Worm (Caenorhabditis elegans) whole organism, young adult: Measurements from ENCODE around the gene srbc-66.

Source experiments
- B0336.3 ChIP-seq: fragments of 200-800 bp; sonication (Bioruptor generic); IDR thresholded peaks from 2 replicates; pipeline ENCODE4 v1.3.6; 2022; ENCODE audit warnings: missing genetic modification characterization, missing compliant biosample characterization
- C06A6.2 ChIP-seq: fragments of 200-800 bp; sonication (Bioruptor generic); conservative IDR thresholded peaks from 2 replicates; pipeline ENCODE4 v1.3.6; 2022; ENCODE audit warnings: missing genetic modification characterization, missing compliant biosample characterization
- F22D6.2 ChIP-seq: sonication (generic microtip); optimal IDR thresholded peaks from 2 replicates; lab custom pipeline; 2016; ENCODE audit warnings: mild to moderate bottlenecking, missing genetic modification characterization, missing compliant biosample characterization
- F39B2.1 ChIP-seq: fragments of 200-800 bp; sonication (Bioruptor generic); IDR thresholded peaks from 2 replicates; pipeline ENCODE4 v1.3.6; 2022; ENCODE audit warnings: missing genetic modification reagents, missing genetic modification characterization, missing compliant biosample characterization
- F57A8.1 ChIP-seq: fragments of 200-800 bp; sonication (Bioruptor generic); optimal IDR thresholded peaks from 2 replicates; lab custom pipeline; 2018; ENCODE audit warnings: mild to moderate bottlenecking, missing genetic modification characterization, moderate library complexity, missing compliant biosample characterization
- T26A5.8 ChIP-seq: sonication (generic microtip); optimal IDR thresholded peaks from 2 replicates; lab custom pipeline; 2016; ENCODE audit warnings: missing genetic modification characterization, missing compliant biosample characterization
- Y53F4B.3 ChIP-seq: fragments of 200-800 bp; sonication (Bioruptor generic); IDR thresholded peaks from 2 replicates; pipeline ENCODE4 v1.3.6; 2022; ENCODE audit warnings: missing genetic modification reagents, missing genetic modification characterization, missing compliant biosample characterization
- Y79H2A.3 ChIP-seq: fragments of 200-800 bp; sonication (Bioruptor generic); conservative IDR thresholded peaks from 2 replicates; pipeline ENCODE4 v1.3.6; 2022; ENCODE audit warnings: missing genetic modification reagents, missing genetic modification characterization, missing compliant biosample characterization
- Y95B8A.8 ChIP-seq: fragments of 200-800 bp; sonication (Bioruptor generic); IDR thresholded peaks from 2 replicates; pipeline ENCODE4 v1.3.6; 2022; ENCODE audit warnings: missing genetic modification reagents, missing genetic modification characterization, missing compliant biosample characterization
- ama-1 ChIP-seq, 3 experiments: fragments of 150-350 bp in 1 of 3; sonication (generic microtip) in 2 of 3; optimal IDR thresholded peaks; 2 replicates each; lab custom pipeline; 2014 to 2018; ENCODE audit warnings: missing biosample characterization in 2 of 3, missing genetic modification characterization in 2 of 3, missing genetic modification reagents in 2 of 3
- atf-7 ChIP-seq: sonication (generic microtip); optimal IDR thresholded peaks from 2 replicates; lab custom pipeline; 2017; ENCODE audit warnings: mild to moderate bottlenecking, missing genetic modification characterization, missing compliant biosample characterization
- attf-3 ChIP-seq: fragments of 200-800 bp; sonication (Bioruptor generic); conservative IDR thresholded peaks from 2 replicates; pipeline ENCODE4 v1.3.6; 2022; ENCODE audit warnings: missing genetic modification reagents, missing genetic modification characterization, missing compliant biosample characterization
- bed-1 ChIP-seq: fragments of 200-800 bp; sonication (Bioruptor generic); IDR thresholded peaks from 2 replicates; pipeline ENCODE4 v1.3.6; 2022; ENCODE audit warnings: missing genetic modification reagents, missing genetic modification characterization, missing compliant biosample characterization
- bed-2 ChIP-seq: fragments of 200-800 bp; sonication (Bioruptor generic); IDR thresholded peaks from 2 replicates; pipeline ENCODE4 v1.3.6; 2022; ENCODE audit warnings: missing genetic modification reagents, missing genetic modification characterization, missing compliant biosample characterization
- ccch-3 ChIP-seq: fragments of 200-800 bp; sonication (Bioruptor generic); optimal IDR thresholded peaks from 2 replicates; lab custom pipeline; 2018; ENCODE audit warnings: mild to moderate bottlenecking, missing genetic modification characterization, missing compliant biosample characterization
- ceh-27 ChIP-seq: fragments of 200-800 bp; sonication (Bioruptor generic); optimal IDR thresholded peaks from 2 replicates; lab custom pipeline; 2018; ENCODE audit warnings: mild to moderate bottlenecking, missing genetic modification characterization, moderate library complexity, missing compliant biosample characterization
- ceh-40 ChIP-seq: fragments of 200-800 bp; sonication (Bioruptor generic); IDR thresholded peaks from 2 replicates; pipeline ENCODE4 v1.3.6; 2022; ENCODE audit warnings: missing genetic modification characterization, missing compliant biosample characterization
- ceh-58 ChIP-seq: fragments of 200-800 bp; sonication (Bioruptor generic); IDR thresholded peaks from 2 replicates; pipeline ENCODE4 v1.3.6; 2022; ENCODE audit warnings: missing genetic modification characterization, missing compliant biosample characterization
- chd-7 ChIP-seq: sonication (generic microtip); optimal IDR thresholded peaks from 2 replicates; lab custom pipeline; 2016; ENCODE audit warnings: mild to moderate bottlenecking, missing genetic modification characterization, moderate library complexity, missing compliant biosample characterization
- dpff-1 ChIP-seq: sonication (generic microtip); optimal IDR thresholded peaks from 2 replicates; lab custom pipeline; 2017; ENCODE audit warnings: mild to moderate bottlenecking, missing genetic modification characterization, missing compliant biosample characterization
- gei-17 ChIP-seq: fragments of 200-800 bp; sonication (Bioruptor generic); optimal IDR thresholded peaks from 2 replicates; lab custom pipeline; 2018; ENCODE audit warnings: mild to moderate bottlenecking, missing genetic modification characterization, missing compliant biosample characterization
- him-1 ChIP-seq: sonication (generic microtip); optimal IDR thresholded peaks from 2 replicates; lab custom pipeline; 2016; ENCODE audit warnings: missing genotype, missing genetic modification reagents, missing genetic modification characterization, missing compliant biosample characterization
- lin-35 ChIP-seq, 3 experiments: fragments of 150-350 bp in 2 of 3; sonication (generic microtip) in 1 of 3; optimal IDR thresholded peaks; 2 replicates each; lab custom pipeline; 2014 to 2018; ENCODE audit warnings: missing biosample characterization in 3 of 3, missing genetic modification characterization in 3 of 3, missing genetic modification reagents in 3 of 3
- lsl-1 ChIP-seq: fragments of 200-800 bp; sonication (Bioruptor generic); optimal IDR thresholded peaks from 2 replicates; lab custom pipeline; 2018; ENCODE audit warnings: mild to moderate bottlenecking, missing genetic modification characterization, moderate library complexity, missing compliant biosample characterization
- madf-10 ChIP-seq: sonication (generic microtip); optimal IDR thresholded peaks from 2 replicates; lab custom pipeline; 2016; ENCODE audit warnings: mild to moderate bottlenecking, missing genetic modification characterization, missing compliant biosample characterization
- madf-3 ChIP-seq: fragments of 200-800 bp; sonication (Bioruptor generic); IDR thresholded peaks from 2 replicates; pipeline ENCODE4 v1.3.6; 2022; ENCODE audit warnings: missing genetic modification reagents, missing genetic modification characterization, missing compliant biosample characterization
- mxl-1 ChIP-seq: sonication (generic microtip); optimal IDR thresholded peaks from 2 replicates; lab custom pipeline; 2016; ENCODE audit warnings: missing genetic modification characterization, missing compliant biosample characterization
- nfya-2 ChIP-seq: fragments of 200-800 bp; sonication (Bioruptor generic); IDR thresholded peaks from 2 replicates; pipeline ENCODE4 v1.3.6; 2022; ENCODE audit warnings: missing genetic modification reagents, missing genetic modification characterization, missing compliant biosample characterization
- nhr-179 ChIP-seq: sonication (generic microtip); optimal IDR thresholded peaks from 2 replicates; lab custom pipeline; 2016; ENCODE audit warnings: mild to moderate bottlenecking, missing genetic modification characterization, missing compliant biosample characterization
- nhr-27 ChIP-seq: fragments of 200-800 bp; sonication (Bioruptor generic); optimal IDR thresholded peaks from 2 replicates; lab custom pipeline; 2018; ENCODE audit warnings: mild to moderate bottlenecking, missing genetic modification characterization, moderate library complexity, missing compliant biosample characterization
- rec-8 ChIP-seq, 2 experiments: sonication (generic microtip); optimal IDR thresholded peaks; 2 replicates each; lab custom pipeline; 2016; ENCODE audit warnings: mild to moderate bottlenecking in 2 of 2, missing genetic modification characterization in 2 of 2, missing genetic modification reagents in 2 of 2, missing genotype in 2 of 2, missing biosample characterization in 1 of 2, missing compliant biosample characterization in 1 of 2, moderate library complexity in 1 of 2
- repo-1 ChIP-seq: sonication (generic microtip); optimal IDR thresholded peaks from 2 replicates; lab custom pipeline; 2017; ENCODE audit warnings: mild to moderate bottlenecking, missing genetic modification characterization, missing compliant biosample characterization
- snpc-3.4 ChIP-seq: sonication (generic microtip); optimal IDR thresholded peaks from 2 replicates; lab custom pipeline; 2017; ENCODE audit warnings: missing genetic modification characterization, mild to moderate bottlenecking, missing compliant biosample characterization, antibody characterized with exemption, moderate library complexity, missing genotype, missing genetic modification reagents
- tbx-9 ChIP-seq: sonication (generic microtip); optimal IDR thresholded peaks from 2 replicates; lab custom pipeline; 2016; ENCODE audit warnings: borderline replicate concordance, missing genetic modification characterization, inconsistent platforms, missing compliant biosample characterization
- unc-130 ChIP-seq: sonication (generic microtip); optimal IDR thresholded peaks from 2 replicates; lab custom pipeline; 2016; ENCODE audit warnings: missing genetic modification reagents, missing genetic modification characterization, missing compliant biosample characterization
- zfh-2 ChIP-seq: fragments of 200-800 bp; sonication (Bioruptor generic); conservative IDR thresholded peaks from 2 replicates; pipeline ENCODE4 v1.3.6; 2022; ENCODE audit warnings: missing genetic modification reagents, missing genetic modification characterization, missing compliant biosample characterization
- ztf-18 ChIP-seq: sonication (generic microtip); optimal IDR thresholded peaks from 2 replicates; lab custom pipeline; 2016; ENCODE audit warnings: missing genotype, mild to moderate bottlenecking, missing genetic modification characterization, missing compliant biosample characterization
- ztf-25 ChIP-seq: fragments of 200-800 bp; sonication (Bioruptor generic); IDR thresholded peaks from 2 replicates; pipeline ENCODE4 v1.3.6; 2022; ENCODE audit warnings: missing genetic modification reagents, missing genetic modification characterization, missing compliant biosample characterization
- ztf-26 ChIP-seq: sonication (generic microtip); optimal IDR thresholded peaks from 2 replicates; lab custom pipeline; 2017; ENCODE audit warnings: missing genetic modification characterization, missing compliant biosample characterization
- ztf-28 ChIP-seq: fragments of 200-800 bp; sonication (Bioruptor generic); IDR thresholded peaks from 2 replicates; pipeline ENCODE4 v1.3.6; 2022; ENCODE audit warnings: missing genetic modification reagents, missing genetic modification characterization, missing compliant biosample characterization
- ztf-6 ChIP-seq: fragments of 200-800 bp; sonication (Bioruptor generic); IDR thresholded peaks from 2 replicates; pipeline ENCODE4 v1.3.6; 2022; ENCODE audit warnings: missing genetic modification reagents, missing genetic modification characterization, missing compliant biosample characterization

srbc-66 gene

ce11 chrV:3530403-3530802 lies at the start of gene srbc-66:
srbc-66 (plus strand) TSS chrV:3530703.
- no peak for TF ChIP-seq ceh-40 (GFP tag; lab: Robert Waterston, UW)
- TF ChIP-seq gei-17 (GFP tag; lab: Kevin White, UChicago) = no peak
- TF ChIP-seq F22D6.2 (tag; lab: Kevin White, UChicago) = no peak
- no peak for TF ChIP-seq snpc-3.4 (tag; lab: Kevin White, UChicago)
- no peak for TF ChIP-seq B0336.3 (GFP tag; lab: Robert Waterston, UW)
- TF ChIP-seq ama-1 (optimal IDR thresholded peaks at IDR 0.05; lab: Kevin White, UChicago) = no peak
- TF ChIP-seq ama-1 (GFP tag; optimal IDR thresholded peaks at IDR 0.05; lab: Kevin White, UChicago) = no peak
- no peak for TF ChIP-seq chd-7 (tag; lab: Kevin White, UChicago)
- no peak for TF ChIP-seq T26A5.8 (tag; lab: Kevin White, UChicago)
- TF ChIP-seq atf-7 (tag; lab: Kevin White, UChicago) = no peak
- TF ChIP-seq ztf-18 (tag; lab: Kevin White, UChicago) = no peak
- TF ChIP-seq F39B2.1 (GFP tag; lab: Robert Waterston, UW) = no peak
- no peak for TF ChIP-seq rec-8 (tag; optimal IDR thresholded peaks at IDR 0.05; lab: Kevin White, UChicago)
- no peak for TF ChIP-seq nfya-2 (GFP tag; lab: Robert Waterston, UW)
- TF ChIP-seq tbx-9 (tag; lab: Kevin White, UChicago) = no peak
- TF ChIP-seq zfh-2 (GFP tag; lab: Robert Waterston, UW) = no peak
- TF ChIP-seq ztf-28 (GFP tag; lab: Robert Waterston, UW) = no peak

- TF ChIP-seq rec-8 (tag; optimal IDR thresholded peaks at IDR 0.05; lab: Kevin White, UChicago) = no peak
- no peak for TF ChIP-seq madf-3 (GFP tag; lab: Robert Waterston, UW)
- no peak for TF ChIP-seq atf-7 (tag; lab: Kevin White, UChicago)
- TF ChIP-seq unc-130 = no peak
- TF ChIP-seq F57A8.1 (GFP tag; lab: Kevin White, UChicago) = no peak
- TF ChIP-seq madf-10 (tag; lab: Kevin White, UChicago) = no peak
- TF ChIP-seq him-1 (tag; lab: Kevin White, UChicago) = no peak
- TF ChIP-seq attf-3 (GFP tag; lab: Robert Waterston, UW) = no peak
- no peak for TF ChIP-seq ccch-3
- no peak for TF ChIP-seq dpff-1 (tag; lab: Kevin White, UChicago)
- TF ChIP-seq C06A6.2 (GFP tag; lab: Robert Waterston, UW) = no peak
- no peak for TF ChIP-seq ztf-25 (GFP tag; lab: Robert Waterston, UW)
- no peak for TF ChIP-seq nhr-27 (tag; lab: Kevin White, UChicago)
- TF ChIP-seq repo-1 (tag; lab: Kevin White, UChicago) = no peak
- TF ChIP-seq, all 124 proteins: peak for 0
These were observed 47.9 kb upstream of the srbc-66 start, which contains the start of gene lys-7 for ce11 chrV:3482550-3483002. lys-7 (minus strand) TSS chrV:3482600.

- TF ChIP-seq Y53F4B.3 (GFP tag; lab: Robert Waterston, UW) (no peak), nhr-179 (tag; lab: Kevin White, UChicago) (no peak), bed-1 (GFP tag; lab: Robert Waterston, UW) (no peak), madf-10 (tag; lab: Kevin White, UChicago) (no peak), ceh-58 (GFP tag; lab: Robert Waterston, UW) (no peak), mxl-1 (tag; lab: Kevin White, UChicago) (no peak), ztf-6 (GFP tag; lab: Robert Waterston, UW) (no peak), ceh-27 (GFP tag; lab: Kevin White, UChicago) (no peak), Y95B8A.8 (no peak), Y79H2A.3 (no peak), lsl-1 (GFP tag; lab: Kevin White, UChicago) (no peak), lin-35 (GFP tag; optimal IDR thresholded peaks at IDR 0.05; lab: Kevin White, UChicago) (no peak), ztf-26 (tag; lab: Kevin White, UChicago) (no peak), bed-2 (no peak)
These were observed 45.8 kb upstream of the srbc-66 start, which contains the start of gene srbc-33 for ce11 chrV:3484702-3485101. srbc-33 (minus strand) TSS chrV:3484802.
